Fruit fly (Drosophila melanogaster) whole organism, prepupa: Measurements from ENCODE around the gene Bet3.

Experiments used
- CG15336 ChIP-seq: fragments of 200-800 bp; sonication (Bioruptor generic); IDR thresholded peaks from 2 replicates; pipeline ENCODE4 v1.3.6; 2022; ENCODE audit warnings: missing biosample characterization, missing genetic modification characterization
- CG16779 ChIP-seq: fragments of 200-800 bp; sonication (Bioruptor generic); optimal IDR thresholded peaks from 3 replicates; lab custom pipeline; 2017; ENCODE audit warnings: missing biosample characterization, mild to moderate bottlenecking, missing genetic modification characterization
- CG34406 ChIP-seq: fragments of 200-800 bp; sonication (Bioruptor generic); optimal IDR thresholded peaks from 3 replicates; lab custom pipeline; 2016; ENCODE audit warnings: missing biosample characterization, missing genetic modification characterization
- CG6808 ChIP-seq: fragments of 200-800 bp; sonication (Bioruptor generic); optimal IDR thresholded peaks from 3 replicates; lab custom pipeline; 2017; ENCODE audit warnings: missing biosample characterization, missing genetic modification characterization, mild to moderate bottlenecking, moderate library complexity, missing genetic modification reagents
- Gug ChIP-seq: fragments of 200-800 bp; sonication (Bioruptor generic); IDR thresholded peaks from 2 replicates; pipeline ENCODE4 v1.3.6; 2022; ENCODE audit warnings: missing biosample characterization, missing genetic modification characterization
- Lpt ChIP-seq: fragments of 200-800 bp; sonication (Bioruptor generic); optimal IDR thresholded peaks from 3 replicates; lab custom pipeline; 2016; ENCODE audit warnings: missing biosample characterization, missing genetic modification characterization
- Met ChIP-seq: fragments of 200-800 bp; sonication (Bioruptor generic); optimal IDR thresholded peaks from 3 replicates; lab custom pipeline; 2016; ENCODE audit warnings: missing biosample characterization, missing genetic modification characterization
- acj6 ChIP-seq: fragments of 200-800 bp; sonication (Bioruptor generic); optimal IDR thresholded peaks from 3 replicates; lab custom pipeline; 2016; ENCODE audit warnings: missing biosample characterization, missing genetic modification characterization
- fkh ChIP-seq: fragments of 200-800 bp; sonication (Bioruptor generic); optimal IDR thresholded peaks from 3 replicates; lab custom pipeline; 2017; ENCODE audit warnings: missing biosample characterization, mild to moderate bottlenecking, missing genetic modification characterization, moderate library complexity
- net ChIP-seq: fragments of 200-800 bp; sonication (Bioruptor generic); optimal IDR thresholded peaks from 3 replicates; lab custom pipeline; 2016; ENCODE audit warnings: missing biosample characterization, missing genetic modification characterization
- spab ChIP-seq: fragments of 200-800 bp; sonication (Bioruptor generic); optimal IDR thresholded peaks from 2 replicates; lab custom pipeline; 2017; ENCODE audit warnings: missing biosample characterization, mild to moderate bottlenecking, missing genetic modification characterization, missing genetic modification reagents
- ss ChIP-seq, 2 experiments: fragments of 200-800 bp; sonication (Bioruptor generic); optimal IDR thresholded peaks; 2 replicates in 1 of 2; 3 replicates in 1 of 2; lab custom pipeline; 2017 to 2018; ENCODE audit warnings: mild to moderate bottlenecking in 2 of 2, missing biosample characterization in 2 of 2, missing genetic modification characterization in 2 of 2, moderate library complexity in 1 of 2
- svp ChIP-seq: fragments of 200-800 bp; sonication (Bioruptor generic); peaks from one replicate; lab custom pipeline; 2016; ENCODE audit warnings: missing biosample characterization, missing genetic modification characterization

DNA sequence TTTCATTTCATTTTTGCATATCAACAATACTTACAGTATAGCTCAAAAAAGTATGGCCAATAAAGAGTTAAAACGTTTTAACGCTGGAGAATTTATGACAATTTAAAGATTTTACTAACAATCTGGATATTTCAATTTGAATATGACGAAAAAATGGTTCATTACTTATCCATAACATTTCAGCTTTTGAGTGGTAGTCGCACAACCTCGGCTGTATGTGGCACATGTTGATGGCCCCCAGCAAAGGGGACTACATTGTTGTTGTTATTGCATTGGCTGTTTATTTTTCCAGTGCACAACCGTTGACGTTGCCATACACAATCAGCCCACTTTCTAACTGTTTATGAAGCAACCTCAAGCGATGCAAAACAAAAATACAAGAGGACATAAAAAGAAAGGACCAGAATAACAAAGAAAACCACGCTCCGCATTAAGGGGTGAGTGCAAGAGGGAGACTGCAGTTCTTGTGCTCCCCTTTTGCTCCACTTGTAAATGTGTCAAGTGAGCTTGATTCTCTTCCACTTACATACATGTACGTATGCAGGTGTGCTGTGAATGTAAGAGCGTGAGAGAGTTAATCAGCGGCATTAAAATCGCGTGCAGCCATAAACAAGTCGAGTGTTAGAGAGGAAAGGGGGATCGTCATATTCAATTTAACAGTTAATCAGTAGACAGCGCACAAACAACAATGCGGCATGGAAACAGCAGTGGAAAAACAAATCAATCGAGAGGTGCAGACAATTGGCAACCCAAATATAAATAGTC is 21.8 kb downstream of the Bet3 start:
- TF ChIP-seq CG16779 (tag; lab: Kevin White, UChicago) (peak; percentile 94), Lpt (peak; percentile 84), CG34406 (GFP tag; lab: Kevin White, UChicago) (peak; percentile 97), acj6 (GFP tag; lab: Kevin White, UChicago) (peak; percentile 96), ss (GFP tag; optimal IDR thresholded peaks at IDR 0.05; lab: Kevin White, UChicago) (peak; percentile 93 to 96), CG15336 (peak; percentile 98), Met (GFP tag; lab: Kevin White, UChicago) (peak; percentile 98), Gug (GFP tag; lab: Robert Waterston, UW) (peak; percentile 93), net (GFP tag; lab: Kevin White, UChicago) (peak; percentile 97), spab (peak; percentile 93), fkh (GFP tag; lab: Kevin White, UChicago) (no peak), svp (GFP tag; lab: Kevin White, UChicago) (peak; percentile 99), CG6808 (GFP tag; lab: Kevin White, UChicago) (peak; percentile 93)
